Fruit fly (Drosophila melanogaster): ENCODE measurements around the gene spir.

The spir gene

DNA sequence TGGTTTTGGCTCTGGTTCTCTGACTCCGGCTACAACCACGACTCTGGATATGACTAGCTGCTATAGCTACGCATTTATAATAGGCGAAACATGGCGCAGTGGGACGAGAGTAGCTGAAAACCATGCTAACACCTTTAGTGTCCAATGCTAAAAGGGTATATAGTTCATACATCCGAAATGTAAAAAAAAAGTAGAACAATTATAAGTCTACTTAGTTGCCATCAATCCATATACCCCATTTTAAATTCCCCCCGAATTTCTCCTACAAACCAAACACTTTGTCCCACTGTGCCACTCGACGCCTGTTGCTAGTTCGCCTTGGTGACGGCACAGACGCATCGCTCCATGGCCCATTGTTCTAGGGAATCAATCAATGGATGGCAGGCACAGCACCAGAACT lies 15.3 kb downstream of the spir start (continued):
- TF ChIP-seq sug (tag; optimal IDR thresholded peaks at IDR 0.05) (no peak), trh (GFP tag; optimal IDR thresholded peaks at IDR 0.05) (no peak), cas (GFP tag; IDR thresholded peaks at IDR 0.05) (no peak), CG12299 (tag; optimal IDR thresholded peaks at IDR 0.05) (no peak), caup (GFP tag; optimal IDR thresholded peaks at IDR 0.05; ENCODE audit: severe bottlenecking) (peak; percentile 19), stc (GFP tag; IDR thresholded peaks at IDR 0.05) (peak; percentile 88), Dref (GFP tag; IDR thresholded peaks at IDR 0.05) (no peak), esg (GFP tag; conservative IDR thresholded peaks at IDR 0.05) (peak; percentile 49; the same call in 1 of the 2 replicates), disco-r (GFP tag; optimal IDR thresholded peaks at IDR 0.05) (no peak), CG11723 (GFP tag; optimal IDR thresholded peaks at IDR 0.05) (no peak), az2 (GFP tag; optimal IDR thresholded peaks at IDR 0.05) (peak; percentile 67), ro (GFP tag; IDR thresholded peaks at IDR 0.05) (no peak), Hr39 (optimal IDR thresholded peaks at IDR 0.05) (no peak), CG3726 (GFP tag; IDR thresholded peaks at IDR 0.05) (peak; percentile 77), eyg (GFP tag; optimal IDR thresholded peaks at IDR 0.05) (peak; percentile 64), pnt (GFP tag; optimal IDR thresholded peaks at IDR 0.05) (peak; percentile 49), CG12391 (tag; optimal IDR thresholded peaks at IDR 0.05) (peak; percentile 56), Blimp-1 (GFP tag; optimal IDR thresholded peaks at IDR 0.05) (peak; percentile 88), H15 (GFP tag; IDR thresholded peaks at IDR 0.05) (peak; percentile 89), CG18011 (GFP tag; optimal IDR thresholded peaks at IDR 0.05) (no peak), H2.0 (GFP tag; IDR thresholded peaks at IDR 0.05) (peak; percentile 31; the same call in 1 of the 2 replicates), Dad (GFP tag; optimal IDR thresholded peaks at IDR 0.05) (peak; percentile 20), CG2875 (GFP tag; optimal IDR thresholded peaks at IDR 0.05) (peak; percentile 53), Neu2 (GFP tag; optimal IDR thresholded peaks at IDR 0.05; ENCODE audit: borderline replicate concordance) (no peak), MTF-1 (GFP tag; optimal IDR thresholded peaks at IDR 0.05; ENCODE audit: borderline replicate concordance) (peak; percentile 68), CG3281 (GFP tag; optimal IDR thresholded peaks at IDR 0.05) (peak; percentile 68), Ravus (GFP tag; IDR thresholded peaks at IDR 0.05) (peak; percentile 56), CG13287 (GFP tag; IDR thresholded peaks at IDR 0.05; ENCODE audit: partially characterized antibody) (peak; percentile 12; the same call in 1 of the 2 replicates), HLH54F (GFP tag; optimal IDR thresholded peaks at IDR 0.05) (peak; percentile 27), CG17359 (tag; optimal IDR thresholded peaks at IDR 0.05) (peak; percentile 87), dan (GFP tag; IDR thresholded peaks at IDR 0.05) (peak; percentile 68; the same call in 1 of the 2 replicates), Dip3 (GFP tag; optimal IDR thresholded peaks at IDR 0.05) (no peak), Hr78 (GFP tag; optimal IDR thresholded peaks at IDR 0.05) (peak in 1 of 2 experiments; percentile 43), sd (tag; optimal IDR thresholded peaks at IDR 0.05) (no peak), abd-A (tag; optimal IDR thresholded peaks at IDR 0.05) (no peak), CG14050 (GFP tag; IDR thresholded peaks at IDR 0.05) (no peak; the same call in 2 of the 3 replicates), CG12104 (GFP tag; optimal IDR thresholded peaks at IDR 0.05) (peak; percentile 35), Rx (GFP tag; IDR thresholded peaks at IDR 0.05) (peak; percentile 86), nerfin-2 (GFP tag; IDR thresholded peaks at IDR 0.05; ENCODE audit: partially characterized antibody) (peak; percentile 49; the same call in 1 of the 2 replicates), bcd (GFP tag; optimal IDR thresholded peaks at IDR 0.05) (peak; percentile 85), Atf3 (GFP tag; optimal IDR thresholded peaks at IDR 0.05) (peak; percentile 27), CG10209 (GFP tag; optimal IDR thresholded peaks at IDR 0.05) (peak; percentile 51), CG13624 (GFP tag; optimal IDR thresholded peaks at IDR 0.05) (peak; percentile 81), slbo (GFP tag; IDR thresholded peaks at IDR 0.05) (peak; percentile 42), CG18599 (GFP tag; optimal IDR thresholded peaks at IDR 0.05) (peak; percentile 83), Myb (GFP tag; optimal IDR thresholded peaks at IDR 0.05) (peak; percentile 44), en (GFP tag; optimal IDR thresholded peaks at IDR 0.05) (no peak), lmd (GFP tag; IDR thresholded peaks at IDR 0.05) (peak; percentile 86), aop (GFP tag; IDR thresholded peaks at IDR 0.05) (no peak), maf-S (GFP tag; optimal IDR thresholded peaks at IDR 0.05) (no peak), CG13775 (GFP tag; optimal IDR thresholded peaks at IDR 0.05) (peak; percentile 19)

All from whole organism, embryonic.